Fruit fly (Drosophila melanogaster) whole organism, prepupa: ENCODE measurements around the gene Alg12.

Source experiments
- Blimp-1 ChIP-seq: fragments of 200-800 bp; sonication (Bioruptor generic); optimal IDR thresholded peaks from 3 replicates; lab custom pipeline; 2017; ENCODE audit warnings: missing biosample characterization, missing genetic modification characterization, mild to moderate bottlenecking, moderate library complexity, missing genetic modification reagents
- CG10631 ChIP-seq: fragments of 200-800 bp; sonication (Bioruptor generic); optimal IDR thresholded peaks from 2 replicates; lab custom pipeline; 2016; ENCODE audit warnings: missing biosample characterization, missing genetic modification characterization
- CG10669 ChIP-seq: fragments of 200-800 bp; sonication (Bioruptor generic); optimal IDR thresholded peaks from 3 replicates; lab custom pipeline; 2018; ENCODE audit warnings: missing biosample characterization, mild to moderate bottlenecking, missing genetic modification characterization, moderate library complexity
- CG11294 ChIP-seq: fragments of 200-800 bp; sonication (Bioruptor generic); IDR thresholded peaks from 2 replicates; pipeline ENCODE4 v1.3.6; 2022; ENCODE audit warnings: missing biosample characterization, missing genetic modification characterization
- CG11762 ChIP-seq: fragments of 200-800 bp; sonication (Bioruptor generic); optimal IDR thresholded peaks from 3 replicates; lab custom pipeline; 2016; ENCODE audit warnings: missing biosample characterization, missing genetic modification characterization; ENCODE audit not compliant: insufficient read depth
- CG11902 ChIP-seq: fragments of 200-800 bp; sonication (Bioruptor generic); optimal IDR thresholded peaks from 3 replicates; lab custom pipeline; 2016; ENCODE audit warnings: missing biosample characterization, missing genetic modification characterization
- CG3032 ChIP-seq: fragments of 200-800 bp; optimal IDR thresholded peaks from 2 replicates; lab custom pipeline; 2019; ENCODE audit warnings: missing biosample characterization, mild to moderate bottlenecking, missing genetic modification characterization, moderate library complexity
- CG32006 ChIP-seq: fragments of 200-800 bp; sonication (Bioruptor generic); optimal IDR thresholded peaks from 3 replicates; lab custom pipeline; 2017; ENCODE audit warnings: missing biosample characterization, mild to moderate bottlenecking, missing genetic modification characterization
- CG34406 ChIP-seq: fragments of 200-800 bp; sonication (Bioruptor generic); optimal IDR thresholded peaks from 3 replicates; lab custom pipeline; 2016; ENCODE audit warnings: missing biosample characterization, missing genetic modification characterization
- CG4318 ChIP-seq: fragments of 200-800 bp; sonication (Bioruptor generic); optimal IDR thresholded peaks from 3 replicates; lab custom pipeline; 2017; ENCODE audit warnings: missing biosample characterization, mild to moderate bottlenecking, missing genetic modification characterization
- CG6163 ChIP-seq: fragments of 200-800 bp; sonication (Bioruptor generic); IDR thresholded peaks from 3 replicates; pipeline ENCODE4 v1.3.6; 2022; ENCODE audit warnings: missing biosample characterization, missing genetic modification characterization
- CG6808 ChIP-seq: fragments of 200-800 bp; sonication (Bioruptor generic); optimal IDR thresholded peaks from 3 replicates; lab custom pipeline; 2017; ENCODE audit warnings: missing biosample characterization, missing genetic modification characterization, mild to moderate bottlenecking, moderate library complexity, missing genetic modification reagents
- CG6854 ChIP-seq: fragments of 200-800 bp; sonication (Bioruptor generic); optimal IDR thresholded peaks from 2 replicates; lab custom pipeline; 2017; ENCODE audit warnings: missing biosample characterization, mild to moderate bottlenecking, missing genetic modification characterization
- CG8119 ChIP-seq: fragments of 200-800 bp; sonication (Bioruptor generic); IDR thresholded peaks from 3 replicates; pipeline ENCODE4 v1.3.6; 2022; ENCODE audit warnings: missing biosample characterization, missing genetic modification characterization
- CG9139 ChIP-seq: fragments of 200-800 bp; sonication (Bioruptor generic); optimal IDR thresholded peaks from 3 replicates; lab custom pipeline; 2017; ENCODE audit warnings: missing biosample characterization, mild to moderate bottlenecking, missing genetic modification characterization
- Eip75B ChIP-seq: fragments of 200-800 bp; sonication (Bioruptor generic); optimal IDR thresholded peaks from 3 replicates; lab custom pipeline; 2016; ENCODE audit warnings: missing biosample characterization, missing genetic modification characterization
- Ets96B ChIP-seq: fragments of 200-800 bp; optimal IDR thresholded peaks from 2 replicates; lab custom pipeline; 2019; ENCODE audit warnings: missing biosample characterization, mild to moderate bottlenecking, missing genetic modification characterization, moderate library complexity
- Gug ChIP-seq: fragments of 200-800 bp; sonication (Bioruptor generic); IDR thresholded peaks from 2 replicates; pipeline ENCODE4 v1.3.6; 2022; ENCODE audit warnings: missing biosample characterization, missing genetic modification characterization
- Hr38 ChIP-seq: sonication (Bioruptor generic); optimal IDR thresholded peaks from 2 replicates; lab custom pipeline; 2016; ENCODE audit warnings: missing biosample characterization, missing genetic modification characterization
- Hr39 ChIP-seq: fragments of 200-800 bp; sonication (Bioruptor generic); optimal IDR thresholded peaks from 2 replicates; lab custom pipeline; 2016; ENCODE audit warnings: missing biosample characterization, missing genetic modification characterization
- Hr4 ChIP-seq: fragments of 200-800 bp; sonication (Bioruptor generic); optimal IDR thresholded peaks from 3 replicates; lab custom pipeline; 2016; ENCODE audit warnings: missing biosample characterization, missing genetic modification characterization
- Lpt ChIP-seq: fragments of 200-800 bp; sonication (Bioruptor generic); optimal IDR thresholded peaks from 3 replicates; lab custom pipeline; 2016; ENCODE audit warnings: missing biosample characterization, missing genetic modification characterization
- OdsH ChIP-seq: fragments of 200-800 bp; sonication (Bioruptor generic); optimal IDR thresholded peaks from 3 replicates; lab custom pipeline; 2016; ENCODE audit warnings: missing biosample characterization, missing genetic modification characterization
- Smox ChIP-seq: fragments of 200-800 bp; sonication (Bioruptor generic); optimal IDR thresholded peaks from 3 replicates; lab custom pipeline; 2016; ENCODE audit warnings: missing biosample characterization, missing genetic modification characterization
- Sox102F ChIP-seq: fragments of 200-800 bp; sonication (Bioruptor generic); optimal IDR thresholded peaks from 2 replicates; lab custom pipeline; 2016; ENCODE audit warnings: missing biosample characterization, mild to moderate bottlenecking, missing genetic modification characterization
- Sox15 ChIP-seq: fragments of 200-800 bp; sonication (Bioruptor generic); optimal IDR thresholded peaks from 3 replicates; lab custom pipeline; 2016; ENCODE audit warnings: missing biosample characterization, missing genetic modification characterization
- acj6 ChIP-seq: fragments of 200-800 bp; sonication (Bioruptor generic); optimal IDR thresholded peaks from 3 replicates; lab custom pipeline; 2016; ENCODE audit warnings: missing biosample characterization, missing genetic modification characterization
- cyc ChIP-seq: fragments of 200-800 bp; sonication (Bioruptor generic); optimal IDR thresholded peaks from 3 replicates; lab custom pipeline; 2016; ENCODE audit warnings: missing biosample characterization, missing genetic modification characterization
- dac ChIP-seq: fragments of 200-800 bp; sonication (Bioruptor generic); optimal IDR thresholded peaks from 2 replicates; lab custom pipeline; 2017; ENCODE audit warnings: missing biosample characterization, mild to moderate bottlenecking, missing genetic modification characterization
- dsx ChIP-seq: fragments of 200-800 bp; optimal IDR thresholded peaks from 3 replicates; lab custom pipeline; 2019; ENCODE audit warnings: missing biosample characterization, mild to moderate bottlenecking, missing genetic modification characterization, moderate library complexity; ENCODE audit not compliant: poor library complexity, severe bottlenecking
- eg ChIP-seq: fragments of 200-800 bp; sonication (Bioruptor generic); IDR thresholded peaks from 3 replicates; pipeline ENCODE4 v1.3.6; 2022; ENCODE audit warnings: missing biosample characterization, missing genetic modification characterization
- esn ChIP-seq: fragments of 200-800 bp; sonication (Bioruptor generic); optimal IDR thresholded peaks from 2 replicates; lab custom pipeline; 2016; ENCODE audit warnings: missing biosample characterization, mild to moderate bottlenecking, missing genetic modification characterization, moderate library complexity
- fd85E ChIP-seq: fragments of 200-800 bp; sonication (Bioruptor generic); optimal IDR thresholded peaks from 3 replicates; lab custom pipeline; 2016; ENCODE audit warnings: missing biosample characterization, missing genetic modification characterization
- fkh ChIP-seq: fragments of 200-800 bp; sonication (Bioruptor generic); optimal IDR thresholded peaks from 3 replicates; lab custom pipeline; 2017; ENCODE audit warnings: missing biosample characterization, mild to moderate bottlenecking, missing genetic modification characterization, moderate library complexity
- lz ChIP-seq: fragments of 200-800 bp; sonication (Bioruptor generic); optimal IDR thresholded peaks from 3 replicates; lab custom pipeline; 2016; ENCODE audit warnings: missing biosample characterization, missing genetic modification characterization
- net ChIP-seq: fragments of 200-800 bp; sonication (Bioruptor generic); optimal IDR thresholded peaks from 3 replicates; lab custom pipeline; 2016; ENCODE audit warnings: missing biosample characterization, missing genetic modification characterization
- pdm3 ChIP-seq: fragments of 200-800 bp; sonication (Bioruptor generic); optimal IDR thresholded peaks from 3 replicates; lab custom pipeline; 2016; ENCODE audit warnings: missing biosample characterization, missing genetic modification characterization
- spab ChIP-seq: fragments of 200-800 bp; sonication (Bioruptor generic); optimal IDR thresholded peaks from 2 replicates; lab custom pipeline; 2017; ENCODE audit warnings: missing biosample characterization, mild to moderate bottlenecking, missing genetic modification characterization, missing genetic modification reagents
- ss ChIP-seq, 2 experiments: fragments of 200-800 bp; sonication (Bioruptor generic); optimal IDR thresholded peaks; 2 replicates in 1 of 2; 3 replicates in 1 of 2; lab custom pipeline; 2017 to 2018; ENCODE audit warnings: mild to moderate bottlenecking in 2 of 2, missing biosample characterization in 2 of 2, missing genetic modification characterization in 2 of 2, moderate library complexity in 1 of 2
- svp ChIP-seq: fragments of 200-800 bp; sonication (Bioruptor generic); peaks from one replicate; lab custom pipeline; 2016; ENCODE audit warnings: missing biosample characterization, missing genetic modification characterization

Gene Alg12

DNA sequence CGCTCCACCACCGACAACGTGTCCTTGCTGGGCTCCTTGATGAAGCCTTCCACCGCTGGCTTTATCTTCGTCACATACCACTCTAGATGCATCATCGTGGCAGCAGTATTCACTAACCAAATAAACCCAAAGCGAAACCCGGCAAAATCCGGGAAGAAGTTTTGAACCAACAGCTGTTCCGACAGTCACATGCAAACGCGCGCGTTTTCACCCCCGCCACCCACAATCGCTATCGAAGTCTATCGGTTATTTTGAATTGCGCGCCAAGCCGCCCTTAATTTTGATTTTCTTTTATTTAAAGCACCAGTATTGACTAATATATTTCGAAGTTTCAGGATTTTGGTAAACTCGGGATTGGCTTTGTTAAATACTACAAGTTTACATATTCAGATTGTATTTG lies 1.8 kb upstream of the Alg12 start, which contains the start of gene Tti1:
TSS of gene Tti1 (minus strand) at position 200 of the 400 bp plus-strand sequence.
- TF ChIP-seq Gug (GFP tag; lab: Robert Waterston, UW) = no peak
- no peak for TF ChIP-seq esn (GFP tag; lab: Kevin White, UChicago)
- no peak for TF ChIP-seq CG4318 (GFP tag; lab: Kevin White, UChicago)
- no peak for TF ChIP-seq pdm3 (GFP tag; lab: Kevin White, UChicago)
- no peak for TF ChIP-seq fkh
- TF ChIP-seq Ets96B = no peak
- no peak for TF ChIP-seq lz (GFP tag; lab: Kevin White, UChicago)
- no peak for TF ChIP-seq svp (GFP tag; lab: Kevin White, UChicago)
- no peak for TF ChIP-seq spab
- TF ChIP-seq Hr39 = no peak
- TF ChIP-seq CG6163 (GFP tag; lab: Robert Waterston, UW) = no peak

DNA sequence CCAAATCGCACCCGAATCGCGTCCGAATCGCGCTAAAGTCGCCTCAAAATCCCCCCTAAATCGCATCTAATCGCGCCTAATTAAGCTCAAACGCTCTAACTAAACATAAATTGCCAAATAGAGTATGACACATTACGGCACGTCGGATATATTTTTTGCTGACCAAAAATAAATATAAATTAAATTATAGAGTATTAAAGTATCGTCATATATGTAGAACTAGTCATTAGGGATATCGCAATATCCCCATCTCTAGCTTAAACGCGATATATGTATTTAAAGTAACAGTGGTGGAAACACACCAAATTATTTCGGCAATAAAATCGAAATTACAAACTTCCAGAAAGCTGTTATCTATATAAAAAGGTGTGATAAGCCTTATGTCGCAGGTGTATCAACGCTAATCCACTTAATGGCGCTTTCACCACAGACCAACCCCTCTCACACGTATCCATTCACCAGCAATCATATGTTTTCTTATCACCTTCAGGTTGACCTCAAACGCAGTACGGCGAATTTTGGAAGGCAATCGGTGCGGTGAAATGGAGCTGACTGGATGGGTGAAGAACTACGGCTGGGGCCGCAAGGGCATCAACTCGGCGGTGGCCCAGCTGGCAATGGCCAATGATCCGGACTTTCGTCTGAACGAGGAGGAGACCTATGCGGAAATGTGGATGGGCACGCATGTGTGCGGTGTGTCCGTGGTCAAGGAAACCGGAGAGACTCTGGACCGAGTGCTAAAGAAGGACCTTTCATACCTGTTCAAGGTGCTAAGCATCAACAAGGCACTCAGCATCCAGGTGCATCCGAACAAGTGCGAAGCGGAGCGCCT lies 3.3 kb downstream of the Alg12 start, which contains the start of gene Mpi:
TSS of gene Mpi (plus strand) at position 263 of the 832 bp plus-strand sequence.
- no peak for TF ChIP-seq net (GFP tag; lab: Kevin White, UChicago)
- TF ChIP-seq CG11762 (GFP tag; lab: Kevin White, UChicago) = no peak
- TF ChIP-seq CG11294 = no peak
- TF ChIP-seq Lpt = no peak
- no peak for TF ChIP-seq dsx (GFP tag; lab: Kevin White, UChicago)
- TF ChIP-seq Hr38 (GFP tag; lab: Kevin White, UChicago) = no peak
- TF ChIP-seq CG6808 = no peak
- no peak for TF ChIP-seq pdm3 (GFP tag; lab: Kevin White, UChicago)
- TF ChIP-seq CG6854 = no peak
- TF ChIP-seq lz (GFP tag; lab: Kevin White, UChicago) = no peak
- no peak for TF ChIP-seq fkh
- no peak for TF ChIP-seq CG11902 (GFP tag; lab: Kevin White, UChicago)
- TF ChIP-seq Sox15 (GFP tag; lab: Kevin White, UChicago) = no peak
- TF ChIP-seq CG8119 (GFP tag; lab: Robert Waterston, UW) = 0 out of 3 replicates have a peak, but pooled peaks have one; percentile 23
- TF ChIP-seq Sox102F = no peak
- no peak for TF ChIP-seq CG10669
- no peak for TF ChIP-seq Smox (GFP tag; lab: Kevin White, UChicago)
- TF ChIP-seq acj6 (GFP tag; lab: Kevin White, UChicago) = no peak
- TF ChIP-seq Blimp-1 (GFP tag; lab: Kevin White, UChicago) = no peak
- 0 out of 3 replicates have a peak, but pooled peaks have one; percentile 30 for TF ChIP-seq eg (GFP tag; lab: Robert Waterston, UW)
- no peak for TF ChIP-seq Eip75B (GFP tag; lab: Kevin White, UChicago)
- no peak for TF ChIP-seq CG6163 (GFP tag; lab: Robert Waterston, UW)
- no peak for TF ChIP-seq dac (GFP tag; lab: Kevin White, UChicago)
- no peak for TF ChIP-seq OdsH (GFP tag; lab: Kevin White, UChicago)
- TF ChIP-seq CG10631 (GFP tag; lab: Kevin White, UChicago) = no peak
- TF ChIP-seq cyc (GFP tag; lab: Kevin White, UChicago) = no peak
- TF ChIP-seq CG32006 = no peak
- no peak for TF ChIP-seq ss (GFP tag; optimal IDR thresholded peaks at IDR 0.05; lab: Kevin White, UChicago)
- peak; percentile 98 for TF ChIP-seq svp (GFP tag; lab: Kevin White, UChicago)
- no peak for TF ChIP-seq Hr4
- peak; percentile 34 for TF ChIP-seq esn (GFP tag; lab: Kevin White, UChicago)
- TF ChIP-seq CG9139 = no peak
- peak; percentile 36 for TF ChIP-seq CG3032 (tag; lab: Kevin White, UChicago)
- no peak for TF ChIP-seq fd85E (GFP tag; lab: Kevin White, UChicago)
- no peak for TF ChIP-seq CG34406 (GFP tag; lab: Kevin White, UChicago)
